Worm (Caenorhabditis elegans): ENCODE measurements around the gene gcy-1.

ce11 chrII:9487337-9487950 is 29.3 kb downstream of the gcy-1 start, which contains the start of gene T19H5.4:
- no peak for TF ChIP-seq ama-1 (optimal IDR thresholded peaks at IDR 0.05)
- no peak for TF ChIP-seq tra-4 (tag; optimal IDR thresholded peaks at IDR 0.05)
- no peak for TF ChIP-seq sea-1 (GFP tag; conservative IDR thresholded peaks at IDR 0.05)
- no peak for TF ChIP-seq hnd-1 (tag; optimal IDR thresholded peaks at IDR 0.05)
- no peak for TF ChIP-seq hmbx-1 (tag; optimal IDR thresholded peaks at IDR 0.05)
- TF ChIP-seq scrt-1 (GFP tag; IDR thresholded peaks at IDR 0.05): no peak
- no peak for TF ChIP-seq hmg-4 (GFP tag; optimal IDR thresholded peaks at IDR 0.05)
- no peak for TF ChIP-seq B0310.2 (tag; optimal IDR thresholded peaks at IDR 0.05)

All from whole organism, early embryonic.